Fruit fly (Drosophila melanogaster) whole organism, adult: ENCODE data around the gene GstD6.

Source experiments
- CG11617 ChIP-seq: fragments of 200-800 bp; sonication (Bioruptor generic); optimal IDR thresholded peaks from 2 replicates; lab custom pipeline; 2017; ENCODE audit warnings: mild to moderate bottlenecking, missing biosample characterization, missing genetic modification reagents, missing genetic modification characterization
- CG12768 ChIP-seq: fragments of 200-800 bp; sonication (Bioruptor generic); optimal IDR thresholded peaks from 2 replicates; lab custom pipeline; 2017; ENCODE audit warnings: missing biosample characterization, missing genetic modification characterization, mild to moderate bottlenecking, moderate library complexity, missing genetic modification reagents
- CG14711 ChIP-seq: fragments of 200-800 bp; sonication (Bioruptor generic); optimal IDR thresholded peaks from 2 replicates; lab custom pipeline; 2018; ENCODE audit warnings: missing biosample characterization, mild to moderate bottlenecking, missing genetic modification characterization, moderate library complexity
- CG1620 ChIP-seq: fragments of 200-800 bp; sonication (Bioruptor generic); optimal IDR thresholded peaks from 2 replicates; lab custom pipeline; 2016; ENCODE audit warnings: missing biosample characterization, missing genetic modification characterization
- CG33017 ChIP-seq: fragments of 200-800 bp; sonication (Bioruptor generic); optimal IDR thresholded peaks from 2 replicates; lab custom pipeline; 2018; ENCODE audit warnings: missing biosample characterization, mild to moderate bottlenecking, missing genetic modification characterization, moderate library complexity
- CG5204 ChIP-seq: fragments of 200-800 bp; sonication (Bioruptor generic); optimal IDR thresholded peaks from 2 replicates; lab custom pipeline; 2016; ENCODE audit warnings: missing biosample characterization, missing genetic modification characterization
- CG7045 ChIP-seq: fragments of 200-800 bp; sonication (Bioruptor generic); optimal IDR thresholded peaks from 2 replicates; lab custom pipeline; 2017; ENCODE audit warnings: missing biosample characterization, mild to moderate bottlenecking, missing genetic modification characterization
- CG7101 ChIP-seq: fragments of 200-800 bp; sonication (Bioruptor generic); optimal IDR thresholded peaks from 2 replicates; lab custom pipeline; 2018; ENCODE audit warnings: missing biosample characterization, mild to moderate bottlenecking, missing genetic modification characterization, moderate library complexity
- Clk ChIP-seq: fragments of 200-800 bp; sonication (Bioruptor generic); optimal IDR thresholded peaks from 2 replicates; lab custom pipeline; 2017; ENCODE audit warnings: missing biosample characterization, missing genetic modification characterization
- Crg-1 ChIP-seq: fragments of 200-800 bp; sonication (Bioruptor generic); optimal IDR thresholded peaks from 2 replicates; lab custom pipeline; 2016; ENCODE audit warnings: missing biosample characterization, missing genetic modification characterization
- Hr96 ChIP-seq: fragments of 200-800 bp; sonication (Bioruptor generic); optimal IDR thresholded peaks from 2 replicates; lab custom pipeline; 2016; ENCODE audit warnings: missing biosample characterization, missing genetic modification characterization
- Mnt ChIP-seq: fragments of 200-800 bp; sonication (Bioruptor generic); optimal IDR thresholded peaks from 2 replicates; lab custom pipeline; 2016; ENCODE audit warnings: missing biosample characterization, mild to moderate bottlenecking, missing genetic modification characterization
- bab1 ChIP-seq: fragments of 200-800 bp; sonication (Bioruptor generic); optimal IDR thresholded peaks from 3 replicates; lab custom pipeline; 2019; ENCODE audit warnings: missing biosample characterization, mild to moderate bottlenecking, missing genetic modification characterization, moderate library complexity
- cic ChIP-seq: fragments of 200-800 bp; sonication (Bioruptor generic); optimal IDR thresholded peaks from 2 replicates; lab custom pipeline; 2017; ENCODE audit warnings: missing biosample characterization, mild to moderate bottlenecking, missing genetic modification characterization, moderate library complexity
- cnc ChIP-seq, 2 experiments: fragments of >200 bp; optimal IDR thresholded peaks; 2 replicates each; lab custom pipeline; 2017
- kay ChIP-seq: fragments of 200-800 bp; sonication (Bioruptor generic); peaks from one replicate; lab custom pipeline; 2016; ENCODE audit warnings: missing biosample characterization, missing genetic modification characterization, borderline replicate concordance
- ovo ChIP-seq: fragments of 200-800 bp; sonication (Bioruptor generic); optimal IDR thresholded peaks from 2 replicates; lab custom pipeline; 2016; ENCODE audit warnings: missing biosample characterization, missing genetic modification characterization
- pad ChIP-seq: fragments of 200-800 bp; sonication (Bioruptor generic); optimal IDR thresholded peaks from 3 replicates; lab custom pipeline; 2017; ENCODE audit warnings: missing biosample characterization, missing genetic modification characterization, mild to moderate bottlenecking, moderate library complexity, missing genetic modification reagents
- tj ChIP-seq: fragments of 200-800 bp; sonication (Bioruptor generic); optimal IDR thresholded peaks from 3 replicates; lab custom pipeline; 2017; ENCODE audit warnings: missing biosample characterization, mild to moderate bottlenecking, missing genetic modification characterization, moderate library complexity
- toe ChIP-seq: fragments of 200-800 bp; sonication (Bioruptor generic); optimal IDR thresholded peaks from 2 replicates; lab custom pipeline; 2016; ENCODE audit warnings: missing biosample characterization, missing genetic modification characterization

The GstD6 gene

DNA sequence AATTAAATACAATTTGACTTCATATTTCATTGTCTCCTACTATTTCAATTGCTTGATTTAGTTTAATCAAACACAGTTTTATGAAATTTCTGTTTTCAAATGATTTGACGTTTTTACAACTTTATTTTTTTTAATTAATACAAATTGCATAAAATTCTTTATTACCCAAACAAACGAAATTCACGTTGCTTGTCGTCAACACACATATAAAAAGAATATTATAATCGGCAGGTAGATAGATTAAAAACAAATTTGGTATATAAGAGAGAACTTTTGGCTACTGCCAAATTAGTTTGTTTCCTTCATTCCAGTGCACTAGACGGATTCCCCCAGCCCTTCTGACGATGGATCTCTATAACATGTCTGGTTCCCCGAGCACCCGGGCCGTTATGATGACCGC lies at the start of gene GstD6:
Gene GstD6 (plus strand): TSS at position 301 of the 400 bp plus-strand sequence.
- no peak for TF ChIP-seq ovo (GFP tag; lab: Kevin White, UChicago)
- no peak for TF ChIP-seq Hr96 (GFP tag; lab: Kevin White, UChicago)

DNA sequence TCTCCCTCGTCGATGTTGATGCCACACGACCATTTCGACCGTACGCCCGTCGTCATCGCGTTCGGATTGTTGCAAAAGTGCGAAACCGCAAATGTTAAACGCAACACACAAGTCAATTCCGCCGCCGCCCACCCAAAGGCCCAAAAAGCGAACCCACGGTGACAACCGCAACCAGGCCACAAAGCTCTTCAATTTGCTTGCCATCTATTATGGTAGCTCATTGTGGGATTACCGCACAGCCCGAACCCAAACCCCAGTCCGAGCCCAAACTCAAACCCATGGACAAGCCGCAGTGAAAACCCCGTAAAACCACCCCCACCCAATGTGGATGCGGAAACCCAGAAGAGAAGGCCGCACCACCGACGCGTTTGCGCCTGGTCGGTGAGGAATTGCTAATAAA lies 47.1 kb upstream of the GstD6 start:
- TF ChIP-seq CG33017 (no peak), cnc (optimal IDR thresholded peaks at IDR 0.05; lab: Kevin White, UChicago) (no peak), Clk (GFP tag; lab: Kevin White, UChicago) (no peak), kay (GFP tag; lab: Kevin White, UChicago) (no peak), CG12768 (GFP tag; lab: Kevin White, UChicago) (no peak), Mnt (no peak), bab1 (GFP tag; lab: Kevin White, UChicago) (no peak), toe (no peak), CG14711 (tag; lab: Kevin White, UChicago) (no peak)

- TF ChIP-seq CG1620 = no peak
- no peak for TF ChIP-seq CG7101 (tag; lab: Kevin White, UChicago)
- TF ChIP-seq CG11617 = no peak
- TF ChIP-seq Mnt = no peak
- no peak for TF ChIP-seq Hr96 (GFP tag; lab: Kevin White, UChicago)
- TF ChIP-seq cnc (optimal IDR thresholded peaks at IDR 0.05; lab: Kevin White, UChicago) = no peak
- no peak for TF ChIP-seq CG7045 (GFP tag; lab: Kevin White, UChicago)
- no peak for TF ChIP-seq Crg-1 (GFP tag; lab: Kevin White, UChicago)
These were observed 35.6 kb upstream of the GstD6 start, which contains the start of gene Sgsf for dm6 chr3R:12341374-12341773. Sgsf (plus strand) TSS chr3R:12341674.

dm6 chr3R:12344914-12345549 lies 31.9 kb upstream of the GstD6 start:
- TF ChIP-seq CG11617 (no peak), CG1620 (no peak), Hr96 (GFP tag; lab: Kevin White, UChicago) (no peak), cic (GFP tag; lab: Kevin White, UChicago) (no peak), pad (GFP tag; lab: Kevin White, UChicago) (no peak), CG5204 (GFP tag; lab: Kevin White, UChicago) (no peak), kay (GFP tag; lab: Kevin White, UChicago) (peak; percentile 54), CG7045 (GFP tag; lab: Kevin White, UChicago) (no peak)

- no peak for TF ChIP-seq cic (GFP tag; lab: Kevin White, UChicago)
- TF ChIP-seq kay (GFP tag; lab: Kevin White, UChicago) = no peak
- TF ChIP-seq Crg-1 (GFP tag; lab: Kevin White, UChicago) = no peak
- TF ChIP-seq bab1 (GFP tag; lab: Kevin White, UChicago) = no peak
- TF ChIP-seq CG12768 (GFP tag; lab: Kevin White, UChicago) = no peak
- no peak for TF ChIP-seq CG5204 (GFP tag; lab: Kevin White, UChicago)
- TF ChIP-seq CG11617 = no peak
- no peak for TF ChIP-seq CG7045 (GFP tag; lab: Kevin White, UChicago)
- no peak for TF ChIP-seq CG33017
- no peak for TF ChIP-seq ovo (GFP tag; lab: Kevin White, UChicago)
- no peak for TF ChIP-seq Clk (GFP tag; lab: Kevin White, UChicago)
- no peak for TF ChIP-seq Mnt
- TF ChIP-seq pad (GFP tag; lab: Kevin White, UChicago) = no peak
- TF ChIP-seq CG14711 (tag; lab: Kevin White, UChicago) = no peak
- TF ChIP-seq CG1620 = no peak
These were observed 30.9 kb upstream of the GstD6 start for dm6 chr3R:12345989-12346388.

DNA sequence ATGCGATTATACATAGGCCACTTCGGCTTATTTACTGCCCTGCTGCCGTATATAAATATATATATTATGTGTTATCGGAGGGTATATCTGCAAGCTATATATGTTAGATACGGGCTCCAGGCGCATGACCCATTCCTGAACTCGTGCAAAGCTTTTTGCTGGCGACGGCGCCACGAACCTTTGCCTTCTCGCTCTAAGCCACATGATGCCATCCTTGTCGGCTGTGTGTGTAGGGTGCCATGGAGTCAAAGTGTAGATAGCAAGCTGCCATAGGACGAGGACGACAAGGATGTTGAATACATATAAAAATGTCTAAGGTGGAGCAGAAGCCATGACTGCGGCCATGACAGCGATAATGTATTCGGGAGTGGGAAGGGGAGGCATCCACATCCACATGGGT lies 29.3 kb upstream of the GstD6 start:
- TF ChIP-seq CG5204 (GFP tag; lab: Kevin White, UChicago) (no peak), kay (GFP tag; lab: Kevin White, UChicago) (peak; percentile 45), Hr96 (GFP tag; lab: Kevin White, UChicago) (no peak), Mnt (no peak), Clk (GFP tag; lab: Kevin White, UChicago) (no peak), bab1 (GFP tag; lab: Kevin White, UChicago) (no peak), CG7101 (tag; lab: Kevin White, UChicago) (no peak), CG33017 (no peak)

- TF ChIP-seq toe (peak; percentile 27), CG5204 (GFP tag; lab: Kevin White, UChicago) (no peak), CG14711 (tag; lab: Kevin White, UChicago) (no peak), CG33017 (no peak), Mnt (no peak), CG1620 (peak; percentile 4), bab1 (GFP tag; lab: Kevin White, UChicago) (peak; percentile 39), pad (GFP tag; lab: Kevin White, UChicago) (no peak), kay (GFP tag; lab: Kevin White, UChicago) (no peak)
These were observed 26.4 kb upstream of the GstD6 start, which contains the start of gene CG10038 for dm6 chr3R:12350497-12350896. CG10038 (minus strand) TSS chr3R:12350644.

DNA sequence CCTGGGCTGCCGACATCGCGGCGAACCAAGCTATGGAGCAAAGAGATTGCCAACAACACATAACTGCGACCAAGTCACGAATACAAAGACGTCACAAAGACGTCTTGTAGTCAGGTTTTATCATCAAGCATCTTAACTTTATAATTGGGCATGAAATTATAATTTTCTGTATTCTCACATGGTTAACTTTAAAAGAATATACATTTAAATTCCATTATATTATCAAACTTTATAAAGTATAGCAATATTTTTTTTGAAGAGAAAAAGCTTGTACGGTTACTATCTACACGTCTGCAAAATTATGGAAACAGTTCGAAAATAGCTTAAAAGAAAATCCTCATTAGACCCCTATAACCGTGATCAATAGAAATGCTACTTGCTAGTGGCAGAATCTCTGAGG lies 24.9 kb upstream of the GstD6 start, which contains the start of gene CG10041:
Gene CG10041 (minus strand): TSS at position 101 of the 400 bp plus-strand sequence.
- TF ChIP-seq Crg-1 (GFP tag; lab: Kevin White, UChicago) (no peak), CG5204 (GFP tag; lab: Kevin White, UChicago) (no peak), pad (GFP tag; lab: Kevin White, UChicago) (no peak), tj (no peak), Mnt (no peak), Hr96 (GFP tag; lab: Kevin White, UChicago) (no peak), Clk (GFP tag; lab: Kevin White, UChicago) (no peak), CG7101 (tag; lab: Kevin White, UChicago) (no peak), cic (GFP tag; lab: Kevin White, UChicago) (no peak), CG33017 (no peak), bab1 (GFP tag; lab: Kevin White, UChicago) (no peak), toe (no peak), kay (GFP tag; lab: Kevin White, UChicago) (no peak), CG1620 (no peak), CG14711 (tag; lab: Kevin White, UChicago) (no peak), ovo (GFP tag; lab: Kevin White, UChicago) (no peak), cnc (optimal IDR thresholded peaks at IDR 0.05; lab: Kevin White, UChicago) (no peak), CG7045 (GFP tag; lab: Kevin White, UChicago) (no peak)
